Worm (Caenorhabditis elegans) whole organism, L4 larva: ENCODE data around the gene dnc-2.

Experiments used
- D1046.2 ChIP-seq: fragments of 200-800 bp; sonication (Bioruptor generic); IDR thresholded peaks from 2 replicates; pipeline ENCODE4 v1.3.6; 2022; ENCODE audit warnings: missing genetic modification characterization, missing compliant biosample characterization
- F26F4.8 ChIP-seq: fragments of 200-800 bp; sonication (Bioruptor generic); conservative IDR thresholded peaks from 2 replicates; pipeline ENCODE4 v1.3.6; 2022; ENCODE audit warnings: missing genetic modification characterization, missing compliant biosample characterization
- F37D6.2 ChIP-seq: sonication (generic microtip); optimal IDR thresholded peaks from 2 replicates; lab custom pipeline; 2016; ENCODE audit warnings: mild to moderate bottlenecking, missing genetic modification characterization, missing compliant biosample characterization
- F49E8.2 ChIP-seq: sonication (generic microtip); optimal IDR thresholded peaks from 2 replicates; lab custom pipeline; 2016; ENCODE audit warnings: missing compliant biosample characterization, mild to moderate bottlenecking, missing genetic modification characterization, borderline replicate concordance
- Y105C5A.15 ChIP-seq: fragments of 200-800 bp; sonication (Bioruptor generic); IDR thresholded peaks from 2 replicates; pipeline ENCODE4 v1.3.6; 2022; ENCODE audit warnings: missing genetic modification characterization, missing compliant biosample characterization
- Y75B8A.6 ChIP-seq: fragments of 200-800 bp; sonication (Bioruptor generic); IDR thresholded peaks from 2 replicates; pipeline ENCODE4 v1.3.6; 2022; ENCODE audit warnings: missing genetic modification reagents, missing genetic modification characterization, missing compliant biosample characterization
- ZK546.5 ChIP-seq, 2 experiments: sonication (generic microtip); optimal IDR thresholded peaks; 2 replicates each; lab custom pipeline; 2017; ENCODE audit warnings: missing biosample characterization in 2 of 2, missing genetic modification characterization in 2 of 2
- ama-1 ChIP-seq: fragments of 150-350 bp; optimal IDR thresholded peaks from 2 replicates; lab custom pipeline; 2014; ENCODE audit warnings: inconsistent platforms, mixed read lengths
- arid-1 ChIP-seq: fragments of 200-800 bp; sonication (Bioruptor generic); conservative IDR thresholded peaks from 2 replicates; pipeline ENCODE4 v1.3.6; 2022; ENCODE audit warnings: missing genetic modification reagents, missing genetic modification characterization, missing compliant biosample characterization
- attf-4 ChIP-seq: sonication (generic microtip); optimal IDR thresholded peaks from 3 replicates; lab custom pipeline; 2017; ENCODE audit warnings: missing biosample characterization, missing genetic modification characterization
- ceh-20 ChIP-seq: fragments of 200-800 bp; sonication (Bioruptor generic); IDR thresholded peaks from 2 replicates; pipeline ENCODE4 v1.3.6; 2022; ENCODE audit warnings: missing genetic modification reagents, missing genetic modification characterization, missing compliant biosample characterization
- ceh-44 ChIP-seq: fragments of 200-800 bp; sonication (Bioruptor generic); IDR thresholded peaks from 2 replicates; pipeline ENCODE4 v1.3.6; 2022; ENCODE audit warnings: missing genetic modification reagents, missing genetic modification characterization, missing compliant biosample characterization
- ces-1 ChIP-seq: fragments of 150-350 bp; sonication (generic microtip); optimal IDR thresholded peaks from 4 replicates; lab custom pipeline; 2014; ENCODE audit warnings: missing biosample characterization, missing genetic modification reagents, missing genetic modification characterization
- cey-2 ChIP-seq: sonication (generic microtip); optimal IDR thresholded peaks from 3 replicates; lab custom pipeline; 2017; ENCODE audit warnings: missing genetic modification characterization, mild to moderate bottlenecking, missing compliant biosample characterization, antibody characterized with exemption, borderline replicate concordance; ENCODE audit not compliant: insufficient read depth
- daf-8 ChIP-seq: fragments of 200-800 bp; sonication (Bioruptor generic); IDR thresholded peaks from 2 replicates; pipeline ENCODE4 v1.3.6; 2022; ENCODE audit warnings: missing genetic modification characterization, missing compliant biosample characterization
- dmd-9 ChIP-seq: fragments of 200-800 bp; sonication (Bioruptor generic); IDR thresholded peaks from 2 replicates; pipeline ENCODE4 v1.3.6; 2022; ENCODE audit warnings: missing genetic modification reagents, missing genetic modification characterization, missing compliant biosample characterization
- dpl-1 ChIP-seq: fragments of 150-350 bp; optimal IDR thresholded peaks from 2 replicates; lab custom pipeline; 2014; ENCODE audit warnings: missing biosample characterization, missing genetic modification reagents, missing genetic modification characterization
- duxl-1 ChIP-seq: sonication (generic microtip); optimal IDR thresholded peaks from 2 replicates; lab custom pipeline; 2016; ENCODE audit warnings: mild to moderate bottlenecking, missing genetic modification characterization, moderate library complexity, missing compliant biosample characterization; ENCODE audit not compliant: poor library complexity
- egl-43 ChIP-seq: fragments of 200-800 bp; sonication (Bioruptor generic); IDR thresholded peaks from 2 replicates; pipeline ENCODE4 v1.3.6; 2022; ENCODE audit warnings: missing genetic modification reagents, missing genetic modification characterization, missing compliant biosample characterization
- fos-1 ChIP-seq: fragments of 150-350 bp; optimal IDR thresholded peaks from 2 replicates; lab custom pipeline; 2014; ENCODE audit warnings: missing biosample characterization, missing genetic modification characterization
- gei-8 ChIP-seq: fragments of 200-800 bp; sonication (Bioruptor generic); optimal IDR thresholded peaks from 2 replicates; lab custom pipeline; 2018; ENCODE audit warnings: mild to moderate bottlenecking, missing genetic modification characterization, missing compliant biosample characterization
- hif-1 ChIP-seq, 2 experiments: sonication (generic microtip); optimal IDR thresholded peaks; 2 replicates each; lab custom pipeline; 2016 to 2017; ENCODE audit warnings: missing compliant biosample characterization in 2 of 2, missing genetic modification characterization in 2 of 2, missing genetic modification reagents in 2 of 2, missing genotype in 2 of 2, mild to moderate bottlenecking in 1 of 2
- hlh-11 ChIP-seq: fragments of 200-800 bp; sonication (Bioruptor generic); optimal IDR thresholded peaks from 2 replicates; lab custom pipeline; 2018; ENCODE audit warnings: mild to moderate bottlenecking, missing genetic modification characterization, missing compliant biosample characterization
- hmg-1.1 ChIP-seq: fragments of 200-800 bp; sonication (Bioruptor generic); IDR thresholded peaks from 2 replicates; pipeline ENCODE4 v1.3.6; 2022; ENCODE audit warnings: missing genetic modification reagents, missing genetic modification characterization, missing compliant biosample characterization
- lim-7 ChIP-seq: fragments of 200-800 bp; sonication (Bioruptor generic); IDR thresholded peaks from 2 replicates; pipeline ENCODE4 v1.3.6; 2022; ENCODE audit warnings: missing genetic modification characterization, missing compliant biosample characterization
- lin-1 ChIP-seq: fragments of 200-800 bp; sonication (Bioruptor generic); IDR thresholded peaks from 2 replicates; pipeline ENCODE4 v1.3.6; 2022; ENCODE audit warnings: missing genetic modification reagents, missing genetic modification characterization, missing compliant biosample characterization
- lin-38 ChIP-seq: fragments of 200-800 bp; sonication (Bioruptor generic); IDR thresholded peaks from 2 replicates; pipeline ENCODE4 v1.3.6; 2022; ENCODE audit warnings: missing genetic modification reagents, missing genetic modification characterization, missing compliant biosample characterization
- lin-39 ChIP-seq: fragments of 150-350 bp; optimal IDR thresholded peaks from 2 replicates; lab custom pipeline; 2014; ENCODE audit warnings: missing biosample characterization, missing genetic modification reagents, missing genetic modification characterization
- lir-3 ChIP-seq: sonication (generic microtip); optimal IDR thresholded peaks from 2 replicates; lab custom pipeline; 2016; ENCODE audit warnings: mild to moderate bottlenecking, missing genetic modification characterization, missing compliant biosample characterization
- madf-5 ChIP-seq, 2 experiments: fragments of 200-800 bp; sonication (Bioruptor generic); IDR thresholded peaks; 2 replicates each; pipeline ENCODE4 v1.3.6; 2022; ENCODE audit warnings: missing compliant biosample characterization in 2 of 2, missing genetic modification characterization in 2 of 2
- madf-9 ChIP-seq: fragments of 200-800 bp; sonication (Bioruptor generic); conservative IDR thresholded peaks from 2 replicates; pipeline ENCODE4 v1.3.6; 2022; ENCODE audit warnings: missing genetic modification reagents, missing genetic modification characterization, missing compliant biosample characterization
- mep-1 ChIP-seq: fragments of 150-350 bp; sonication (generic microtip); optimal IDR thresholded peaks from 3 replicates; lab custom pipeline; 2014; ENCODE audit warnings: missing biosample characterization, missing genetic modification characterization
- nhr-10 ChIP-seq: fragments of 150-350 bp; optimal IDR thresholded peaks from 2 replicates; lab custom pipeline; 2014; ENCODE audit warnings: missing biosample characterization, missing genetic modification characterization
- nhr-102 ChIP-seq: sonication (generic microtip); optimal IDR thresholded peaks from 2 replicates; lab custom pipeline; 2016; ENCODE audit warnings: mild to moderate bottlenecking, missing genetic modification characterization, moderate library complexity, missing compliant biosample characterization
- nhr-41 ChIP-seq: fragments of 200-800 bp; sonication (Bioruptor generic); IDR thresholded peaks from 2 replicates; pipeline ENCODE4 v1.3.6; 2022; ENCODE audit warnings: missing genetic modification reagents, missing genetic modification characterization, missing compliant biosample characterization
- nhr-48 ChIP-seq: sonication (generic microtip); optimal IDR thresholded peaks from 2 replicates; lab custom pipeline; 2016; ENCODE audit warnings: mild to moderate bottlenecking, missing genetic modification characterization, missing compliant biosample characterization
- nhr-77 ChIP-seq: fragments of 150-350 bp; optimal IDR thresholded peaks from 2 replicates; lab custom pipeline; 2014; ENCODE audit warnings: missing biosample characterization, missing genetic modification characterization
- rbr-2 ChIP-seq: sonication (generic microtip); optimal IDR thresholded peaks from 2 replicates; lab custom pipeline; 2016; ENCODE audit warnings: missing genotype, missing genetic modification characterization, missing compliant biosample characterization
- saeg-2 ChIP-seq: fragments of 200-800 bp; sonication (Bioruptor generic); IDR thresholded peaks from 2 replicates; pipeline ENCODE4 v1.3.6; 2022; ENCODE audit warnings: missing genetic modification reagents, missing genetic modification characterization, missing compliant biosample characterization
- sdz-12 ChIP-seq: fragments of 200-800 bp; sonication (Bioruptor generic); optimal IDR thresholded peaks from 2 replicates; lab custom pipeline; 2018; ENCODE audit warnings: mild to moderate bottlenecking, missing genetic modification characterization, missing compliant biosample characterization
- skn-1 ChIP-seq: fragments of 150-350 bp; optimal IDR thresholded peaks from 2 replicates; lab custom pipeline; 2014; ENCODE audit warnings: missing biosample characterization, missing genetic modification characterization
- snpc-4 ChIP-seq: fragments of 150-350 bp; optimal IDR thresholded peaks from 2 replicates; lab custom pipeline; 2014; ENCODE audit warnings: missing biosample characterization, missing genetic modification characterization
- spr-1 ChIP-seq: sonication (generic microtip); optimal IDR thresholded peaks from 2 replicates; lab custom pipeline; 2016; ENCODE audit warnings: mild to moderate bottlenecking, missing genetic modification characterization, missing compliant biosample characterization
- spr-3 ChIP-seq: fragments of 200-800 bp; sonication (Bioruptor generic); optimal IDR thresholded peaks from 2 replicates; lab custom pipeline; 2018; ENCODE audit warnings: mild to moderate bottlenecking, missing genetic modification characterization, missing compliant biosample characterization
- tag-97 ChIP-seq: fragments of 200-800 bp; sonication (Bioruptor generic); IDR thresholded peaks from 2 replicates; pipeline ENCODE4 v1.3.6; 2022; ENCODE audit warnings: missing genetic modification characterization, missing compliant biosample characterization
- unc-130 ChIP-seq: sonication (generic microtip); optimal IDR thresholded peaks from 2 replicates; lab custom pipeline; 2016; ENCODE audit warnings: missing genetic modification reagents, missing genetic modification characterization, missing compliant biosample characterization
- unc-39 ChIP-seq: sonication (generic microtip); optimal IDR thresholded peaks from 2 replicates; lab custom pipeline; 2017; ENCODE audit warnings: missing biosample characterization, missing genetic modification characterization
- zip-11 ChIP-seq: fragments of 200-800 bp; sonication (Bioruptor generic); IDR thresholded peaks from 2 replicates; pipeline ENCODE4 v1.3.6; 2022; ENCODE audit warnings: missing genetic modification characterization, missing compliant biosample characterization
- ztf-11 ChIP-seq: fragments of 150-350 bp; optimal IDR thresholded peaks from 2 replicates; lab custom pipeline; 2014; ENCODE audit warnings: missing biosample characterization, missing genetic modification characterization
- ztf-7 ChIP-seq: fragments of 150-350 bp; optimal IDR thresholded peaks from 2 replicates; lab custom pipeline; 2014; ENCODE audit warnings: missing biosample characterization, missing genetic modification characterization

Gene dnc-2

DNA sequence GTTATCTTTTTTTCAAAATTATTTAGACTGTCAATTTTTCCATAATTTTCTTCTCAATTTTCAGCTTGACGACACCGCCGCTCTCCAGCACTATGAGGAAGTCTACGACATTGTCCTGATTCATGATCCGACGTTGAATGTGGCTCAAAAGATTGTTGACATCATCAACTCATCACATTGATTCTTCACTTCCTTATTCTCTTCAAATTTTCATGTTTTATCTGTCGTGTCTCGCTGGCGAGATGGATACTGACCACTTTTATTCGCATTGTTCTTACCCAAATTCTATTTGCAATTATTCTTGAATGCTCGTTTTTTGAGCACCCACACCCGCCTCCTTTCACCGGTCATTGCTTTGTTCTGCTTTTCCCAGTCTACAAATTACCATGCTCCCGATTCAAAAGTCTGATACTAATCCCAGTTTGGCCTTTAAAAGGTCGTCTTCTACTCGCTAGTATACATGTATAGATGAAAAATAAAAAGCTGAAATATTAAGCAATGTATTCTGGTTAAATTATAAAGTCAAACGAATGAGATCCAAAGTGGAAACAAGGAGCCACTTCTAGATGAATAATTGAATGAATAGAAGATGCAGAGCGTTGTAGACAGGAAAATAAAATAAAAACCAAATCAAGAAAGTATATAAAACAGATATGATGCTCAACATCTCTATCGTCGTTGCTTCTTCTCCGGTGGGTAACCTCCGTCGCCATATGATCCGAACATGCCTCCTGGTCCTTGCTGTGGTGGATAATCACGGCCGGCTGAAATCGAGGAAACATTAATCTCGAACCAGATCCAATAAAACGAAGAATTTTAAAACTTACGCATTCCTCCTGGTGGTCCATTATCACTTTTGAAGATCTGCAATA lies 27.7 kb upstream of the dnc-2 start (continued):
- TF ChIP-seq ceh-20 (GFP tag; lab: Robert Waterston, UW) = 0 out of 2 replicates have a peak, but pooled peaks have one; percentile 10
- no peak for TF ChIP-seq ama-1 (lab: Kevin White, UChicago)
- TF ChIP-seq fos-1 = no peak
- TF ChIP-seq nhr-48 (tag; lab: Kevin White, UChicago) = peak; percentile 14
- no peak for TF ChIP-seq ztf-11 (tag; lab: Kevin White, UChicago)
- TF ChIP-seq madf-9 (GFP tag; lab: Robert Waterston, UW) = no peak
- TF ChIP-seq D1046.2 (GFP tag; lab: Robert Waterston, UW) = no peak
- no peak for TF ChIP-seq lin-39 (tag; lab: Kevin White, UChicago)
- TF ChIP-seq unc-39 (tag; lab: Kevin White, UChicago) = no peak
- TF ChIP-seq sdz-12 (GFP tag; lab: Kevin White, UChicago) = no peak
- TF ChIP-seq duxl-1 (tag; lab: Kevin White, UChicago) = no peak
- no peak for TF ChIP-seq ZK546.5 (tag; optimal IDR thresholded peaks at IDR 0.05; lab: Kevin White, UChicago)
- TF ChIP-seq hmg-1.1 (GFP tag; lab: Robert Waterston, UW) = peak; percentile 22; the same call in 1 of the 2 replicates
- peak; percentile 20 for TF ChIP-seq spr-1
- TF ChIP-seq nhr-102 (tag; lab: Kevin White, UChicago) = peak; percentile 75
- no peak for TF ChIP-seq lir-3 (tag; lab: Kevin White, UChicago)
- no peak for TF ChIP-seq saeg-2 (GFP tag; lab: Robert Waterston, UW)
- TF ChIP-seq Y75B8A.6 (GFP tag; lab: Robert Waterston, UW) = no peak
- no peak for TF ChIP-seq zip-11 (GFP tag; lab: Robert Waterston, UW)
- TF ChIP-seq unc-130 (GFP tag; lab: Kevin White, UChicago) = no peak
- TF ChIP-seq Y105C5A.15 (GFP tag; lab: Robert Waterston, UW) = 0 out of 2 replicates have a peak, but pooled peaks have one; percentile 5
- TF ChIP-seq nhr-10 = peak; percentile 44
- no peak for TF ChIP-seq ceh-44 (GFP tag; lab: Robert Waterston, UW)
- TF ChIP-seq lin-38 = peak; percentile 47
- no peak for TF ChIP-seq skn-1
- no peak for TF ChIP-seq tag-97 (GFP tag; lab: Robert Waterston, UW)
- TF ChIP-seq F26F4.8 = no peak
- TF ChIP-seq ces-1 (GFP tag; lab: Kevin White, UChicago) = no peak
- peak; percentile 17 for TF ChIP-seq nhr-77 (tag; lab: Kevin White, UChicago)
- TF ChIP-seq mep-1 (tag; lab: Kevin White, UChicago) = peak; percentile 43
- TF ChIP-seq gei-8 = peak; percentile 2
- no peak for TF ChIP-seq snpc-4 (tag; lab: Kevin White, UChicago)
- TF ChIP-seq dmd-9 (GFP tag; lab: Robert Waterston, UW) = no peak
- no peak for TF ChIP-seq F49E8.2 (tag; lab: Kevin White, UChicago)
- no peak for TF ChIP-seq dpl-1 (GFP tag; lab: Kevin White, UChicago)
- no peak for TF ChIP-seq daf-8
- TF ChIP-seq cey-2 (tag; lab: Kevin White, UChicago) = no peak
- peak; percentile 14 for TF ChIP-seq hlh-11
- no peak for TF ChIP-seq F37D6.2 (tag; lab: Kevin White, UChicago)
- no peak for TF ChIP-seq ztf-7 (tag; lab: Kevin White, UChicago)
- no peak for TF ChIP-seq madf-5 (GFP tag; IDR thresholded peaks at IDR 0.05; lab: Robert Waterston, UW)
- TF ChIP-seq arid-1 (GFP tag; lab: Robert Waterston, UW) = peak; percentile 47; the same call in 1 of the 2 replicates
- no peak for TF ChIP-seq spr-3 (GFP tag; lab: Kevin White, UChicago)
- 0 out of 2 replicates have a peak, but pooled peaks have one; percentile 18 for TF ChIP-seq lin-1 (GFP tag; lab: Robert Waterston, UW)
- TF ChIP-seq nhr-41 (GFP tag; lab: Robert Waterston, UW) = no peak
- peak in 1 of 2 experiments; percentile 13 for TF ChIP-seq hif-1 (tag; optimal IDR thresholded peaks at IDR 0.05; lab: Kevin White, UChicago)
- TF ChIP-seq attf-4 (tag; lab: Kevin White, UChicago) = no peak
- TF ChIP-seq egl-43 (GFP tag; lab: Robert Waterston, UW) = peak; percentile 59; the same call in 1 of the 2 replicates
- TF ChIP-seq lim-7 = no peak
- no peak for TF ChIP-seq rbr-2 (tag; lab: Kevin White, UChicago)
